Fruit fly (Drosophila melanogaster): ENCODE measurements around the gene scat.

Gene scat

dm6 chr2L:9455157-9455556 lies 24.0 kb downstream of the scat start:
- TF ChIP-seq CG14655 (GFP tag; optimal IDR thresholded peaks at IDR 0.05) (no peak), CG32121 (GFP tag; IDR thresholded peaks at IDR 0.05) (no peak), CG8159 (tag; optimal IDR thresholded peaks at IDR 0.05) (no peak), Snoo (tag; optimal IDR thresholded peaks at IDR 0.05) (no peak), Ets98B (GFP tag; IDR thresholded peaks at IDR 0.05) (no peak), Pif1B (GFP tag; optimal IDR thresholded peaks at IDR 0.05) (no peak), CG10348 (GFP tag; IDR thresholded peaks at IDR 0.05) (no peak), CG15710 (tag; optimal IDR thresholded peaks at IDR 0.05) (no peak), EcR (GFP tag; optimal IDR thresholded peaks at IDR 0.05) (no peak)

DNA sequence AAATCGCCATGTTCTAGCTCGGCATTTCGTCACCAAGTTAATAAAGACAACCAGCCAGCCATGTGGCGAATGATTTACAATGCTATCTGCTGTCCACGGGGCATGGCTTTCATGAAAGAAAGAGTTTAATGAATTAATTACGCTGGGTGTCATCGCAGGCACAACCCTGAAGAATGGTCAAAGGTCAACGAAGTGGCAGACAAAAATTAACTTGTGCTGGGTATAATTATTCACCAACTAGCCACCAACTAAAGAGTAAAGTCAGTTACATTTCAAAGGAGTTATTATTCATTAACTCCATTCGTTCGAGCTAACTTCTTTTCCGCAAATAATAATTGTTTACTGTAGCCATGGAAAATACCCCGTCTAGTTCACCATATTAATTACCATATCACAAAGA lies 26.3 kb downstream of the scat start:
- TF ChIP-seq CG10348 (GFP tag; IDR thresholded peaks at IDR 0.05) (no peak), CG4496 (GFP tag; IDR thresholded peaks at IDR 0.05) (no peak)

- peak; percentile 91 for TF ChIP-seq EcR (GFP tag; optimal IDR thresholded peaks at IDR 0.05)
- TF ChIP-seq CG10348 (GFP tag; IDR thresholded peaks at IDR 0.05) = no peak
- TF ChIP-seq CG15710 (tag; optimal IDR thresholded peaks at IDR 0.05) = no peak
- TF ChIP-seq CG8301 (tag; optimal IDR thresholded peaks at IDR 0.05) = no peak
Measured at dm6 chr2L:9457865-9458264, 26.7 kb downstream of the scat start.

DNA sequence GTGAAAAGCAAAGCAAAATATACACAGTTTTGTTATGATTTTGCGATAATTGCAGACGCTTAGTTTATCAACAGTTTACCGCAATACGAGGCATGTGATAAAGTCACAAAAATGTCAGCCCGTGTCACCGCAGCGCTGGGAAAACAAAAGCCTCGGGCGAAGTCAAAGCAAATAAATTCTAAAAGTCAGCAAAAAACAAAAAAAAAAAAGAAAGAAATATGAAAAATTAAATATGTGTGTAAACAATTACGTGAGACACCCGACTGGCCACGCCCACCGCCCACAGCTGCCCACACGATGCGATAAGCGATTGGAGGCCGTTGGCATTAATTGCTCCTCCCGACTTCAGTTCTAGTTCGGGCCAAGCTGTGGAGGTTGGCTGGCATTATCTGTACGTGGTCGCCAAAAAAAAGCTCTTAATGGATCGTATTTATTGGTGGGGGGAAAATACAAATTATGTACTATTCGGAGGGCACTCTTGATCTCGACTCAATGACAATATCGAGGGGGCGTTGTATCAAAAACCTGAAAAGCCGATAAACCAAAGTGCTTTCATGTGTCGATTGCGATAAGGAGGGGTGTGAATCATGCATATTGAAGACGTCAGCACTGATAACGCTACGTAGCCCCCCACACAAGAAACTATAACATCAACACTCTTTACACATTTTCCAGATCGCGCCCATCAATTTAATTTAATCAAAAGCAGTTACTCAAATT lies 28.3 kb downstream of the scat start:
- TF ChIP-seq CG4496 (GFP tag; IDR thresholded peaks at IDR 0.05) (no peak), EcR (GFP tag; optimal IDR thresholded peaks at IDR 0.05) (peak; percentile 17)

dm6 chr2L:9460092-9460473 lies 28.9 kb downstream of the scat start:
- TF ChIP-seq CG10348 (GFP tag; IDR thresholded peaks at IDR 0.05) = no peak
- no peak for TF ChIP-seq CG13204 (GFP tag; optimal IDR thresholded peaks at IDR 0.05)
- no peak for TF ChIP-seq CG9948 (tag; optimal IDR thresholded peaks at IDR 0.05)
- TF ChIP-seq CG8159 (tag; optimal IDR thresholded peaks at IDR 0.05) = no peak
- TF ChIP-seq CG34367 (tag; optimal IDR thresholded peaks at IDR 0.05) = no peak
- TF ChIP-seq Pif1A (GFP tag; optimal IDR thresholded peaks at IDR 0.05) = no peak
- TF ChIP-seq Snoo (tag; optimal IDR thresholded peaks at IDR 0.05) = no peak
- TF ChIP-seq CG17806 (tag; optimal IDR thresholded peaks at IDR 0.05) = no peak
- no peak for TF ChIP-seq D1 (tag; optimal IDR thresholded peaks at IDR 0.05)
- no peak for TF ChIP-seq rn (GFP tag; IDR thresholded peaks at IDR 0.05)
- TF ChIP-seq CG15710 (tag; optimal IDR thresholded peaks at IDR 0.05) = no peak
- TF ChIP-seq Ets98B (GFP tag; IDR thresholded peaks at IDR 0.05) = no peak
- TF ChIP-seq CG4496 (GFP tag; IDR thresholded peaks at IDR 0.05) = no peak; the same call in 2 of the 3 replicates
- TF ChIP-seq gl (tag; optimal IDR thresholded peaks at IDR 0.05) = no peak
- no peak for TF ChIP-seq fd96Ca (GFP tag; IDR thresholded peaks at IDR 0.05)
- TF ChIP-seq CG32121 (GFP tag; IDR thresholded peaks at IDR 0.05) = no peak
- no peak for TF ChIP-seq CG14655 (GFP tag; optimal IDR thresholded peaks at IDR 0.05)
- no peak for TF ChIP-seq EcR (GFP tag; optimal IDR thresholded peaks at IDR 0.05)
- no peak for TF ChIP-seq CG8301 (tag; optimal IDR thresholded peaks at IDR 0.05)

dm6 chr2L:9464455-9465063 lies 33.4 kb downstream of the scat start:
- no peak for TF ChIP-seq CG32121 (GFP tag; IDR thresholded peaks at IDR 0.05)
- TF ChIP-seq Ets98B (GFP tag; IDR thresholded peaks at IDR 0.05) = no peak
- TF ChIP-seq gl (tag; optimal IDR thresholded peaks at IDR 0.05) = no peak

DNA sequence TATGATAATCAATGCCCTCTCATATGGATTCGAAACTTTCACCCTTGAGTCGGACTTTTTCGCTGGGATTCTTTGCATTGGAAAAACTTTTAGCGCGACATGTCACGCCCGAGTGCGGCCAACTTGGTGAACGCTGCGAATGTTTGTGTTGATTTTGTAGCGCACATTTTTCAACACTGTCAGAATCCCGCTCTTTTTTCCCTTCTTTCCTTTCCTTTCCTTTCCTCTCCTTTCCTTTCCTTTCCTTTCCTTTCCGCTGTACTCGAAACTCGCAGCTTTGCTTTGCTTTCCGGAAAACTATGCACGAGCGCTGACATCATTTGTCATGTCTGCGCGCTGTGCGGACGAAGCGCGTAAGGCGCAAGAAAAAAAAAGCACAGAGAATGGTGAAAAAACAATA lies 36.2 kb downstream of the scat start:
- TF ChIP-seq EcR (GFP tag; optimal IDR thresholded peaks at IDR 0.05) (no peak), Pif1B (GFP tag; optimal IDR thresholded peaks at IDR 0.05) (no peak), CG10348 (GFP tag; IDR thresholded peaks at IDR 0.05) (no peak), CG8301 (tag; optimal IDR thresholded peaks at IDR 0.05) (no peak), CG14655 (GFP tag; optimal IDR thresholded peaks at IDR 0.05) (no peak), CG9948 (tag; optimal IDR thresholded peaks at IDR 0.05) (no peak), CG15710 (tag; optimal IDR thresholded peaks at IDR 0.05) (no peak), CG13204 (GFP tag; optimal IDR thresholded peaks at IDR 0.05) (no peak), Ets98B (GFP tag; IDR thresholded peaks at IDR 0.05) (no peak), CG32121 (GFP tag; IDR thresholded peaks at IDR 0.05) (no peak), CG34367 (tag; optimal IDR thresholded peaks at IDR 0.05) (no peak), gl (tag; optimal IDR thresholded peaks at IDR 0.05) (no peak), Pif1A (GFP tag; optimal IDR thresholded peaks at IDR 0.05) (no peak)
